Worm (Caenorhabditis elegans) whole organism, late embryonic: ENCODE data around the gene fkb-6.

ENCODE experiments used
- K09A11.1 ChIP-seq: sonication (generic microtip); optimal IDR thresholded peaks from 2 replicates; lab custom pipeline; 2017; ENCODE audit warnings: antibody characterized with exemption, mild to moderate bottlenecking, missing genetic modification characterization, missing compliant biosample characterization; ENCODE audit not compliant: insufficient read depth
- ceh-18 ChIP-seq: sonication (generic microtip); optimal IDR thresholded peaks from 2 replicates; lab custom pipeline; 2016; ENCODE audit warnings: missing genetic modification characterization, missing compliant biosample characterization
- ceh-30 ChIP-seq: fragments of 150-350 bp; optimal IDR thresholded peaks from 2 replicates; lab custom pipeline; 2014; ENCODE audit warnings: missing biosample characterization, missing genetic modification characterization
- che-1 ChIP-seq: sonication (generic microtip); optimal IDR thresholded peaks from 2 replicates; lab custom pipeline; 2016; ENCODE audit warnings: mild to moderate bottlenecking, missing genetic modification characterization, missing compliant biosample characterization
- ets-4 ChIP-seq: sonication (generic microtip); optimal IDR thresholded peaks from 2 replicates; lab custom pipeline; 2016; ENCODE audit warnings: missing genetic modification characterization, missing compliant biosample characterization
- eyg-1 ChIP-seq: sonication (generic microtip); optimal IDR thresholded peaks from 2 replicates; lab custom pipeline; 2016; ENCODE audit warnings: missing genotype, missing genetic modification characterization, missing compliant biosample characterization
- pqm-1 ChIP-seq: sonication (generic microtip); optimal IDR thresholded peaks from 2 replicates; lab custom pipeline; 2016; ENCODE audit warnings: missing genetic modification characterization, missing compliant biosample characterization
- ref-2 ChIP-seq: sonication (generic microtip); optimal IDR thresholded peaks from 2 replicates; lab custom pipeline; 2016; ENCODE audit warnings: missing genetic modification characterization, missing compliant biosample characterization

DNA sequence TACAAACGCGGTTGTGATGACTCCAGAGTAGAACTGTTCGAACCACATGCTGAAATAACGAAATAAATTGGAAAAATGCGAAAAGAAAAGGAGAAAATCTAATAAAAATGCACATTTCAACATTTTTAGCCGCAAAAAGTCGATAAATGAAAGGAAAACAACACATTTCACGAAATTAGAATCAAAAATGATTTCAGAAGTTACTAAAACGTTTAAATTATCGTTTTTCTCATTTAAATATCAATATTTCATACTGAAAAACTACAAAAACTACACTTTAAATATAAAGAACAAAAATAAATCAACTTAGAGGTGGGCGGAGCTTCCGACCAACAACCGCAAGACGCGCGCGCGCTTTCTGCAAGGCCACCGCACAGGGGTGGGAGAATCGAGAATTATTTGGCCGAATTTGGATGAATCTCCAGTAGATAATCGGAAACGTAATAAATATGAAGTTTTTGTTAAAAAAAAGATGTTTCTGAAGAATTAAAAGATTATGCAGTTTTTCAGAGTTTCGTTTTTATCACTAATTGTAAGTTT is 6.0 kb downstream of the fkb-6 start, which contains the start of gene ndua-1:
- TF ChIP-seq ceh-18 (tag; lab: Kevin White, UChicago): no peak
- no peak for TF ChIP-seq ceh-30 (tag; lab: Kevin White, UChicago)
- no peak for TF ChIP-seq che-1 (tag; lab: Kevin White, UChicago)
- TF ChIP-seq pqm-1 (tag; lab: Kevin White, UChicago): no peak
- TF ChIP-seq ref-2 (tag; lab: Kevin White, UChicago): peak; percentile 13
- TF ChIP-seq ets-4 (tag; lab: Kevin White, UChicago): no peak
- no peak for TF ChIP-seq K09A11.1 (tag; lab: Kevin White, UChicago)
- no peak for TF ChIP-seq eyg-1 (tag; lab: Kevin White, UChicago)
